Fruit fly (Drosophila melanogaster) whole organism, embryonic: ENCODE measurements around the gene CG6041.

Source experiments
- Adf1 ChIP-seq: fragments of 200-800 bp; sonication (Bioruptor generic); IDR thresholded peaks from 2 replicates; pipeline ENCODE4 v1.3.6; 2022; ENCODE audit warnings: missing biosample characterization, missing genetic modification characterization
- CG10267 ChIP-seq: fragments of 200-800 bp; sonication (Bioruptor generic); optimal IDR thresholded peaks from 2 replicates; lab custom pipeline; 2018; ENCODE audit warnings: missing biosample characterization, mild to moderate bottlenecking, missing genetic modification characterization, moderate library complexity
- CG10431 ChIP-seq: fragments of 200-800 bp; sonication (Bioruptor generic); optimal IDR thresholded peaks from 3 replicates; lab custom pipeline; 2018; ENCODE audit warnings: missing biosample characterization, mild to moderate bottlenecking, missing genetic modification characterization
- CG12219 ChIP-seq: fragments of 200-800 bp; sonication (Bioruptor generic); optimal IDR thresholded peaks from 3 replicates; lab custom pipeline; 2018; ENCODE audit warnings: missing biosample characterization, mild to moderate bottlenecking, missing genetic modification characterization
- CG12236 ChIP-seq: fragments of 200-800 bp; sonication (Bioruptor generic); optimal IDR thresholded peaks from 2 replicates; lab custom pipeline; 2016; ENCODE audit warnings: missing biosample characterization, missing genetic modification characterization
- CG15696 ChIP-seq: fragments of 200-800 bp; sonication (Bioruptor generic); optimal IDR thresholded peaks from 2 replicates; lab custom pipeline; 2019; ENCODE audit warnings: missing biosample characterization, mild to moderate bottlenecking, missing genetic modification characterization, moderate library complexity
- CG2199 ChIP-seq: fragments of 200-800 bp; sonication (Bioruptor generic); IDR thresholded peaks from 3 replicates; pipeline ENCODE4 v1.3.6; 2022; ENCODE audit warnings: missing biosample characterization, missing genetic modification characterization
- CG4854 ChIP-seq: fragments of 200-800 bp; sonication (Bioruptor generic); optimal IDR thresholded peaks from 2 replicates; lab custom pipeline; 2016; ENCODE audit warnings: missing biosample characterization, missing genetic modification characterization, inconsistent platforms
- CG6175 ChIP-seq: fragments of 200-800 bp; sonication (Bioruptor generic); IDR thresholded peaks from 3 replicates; pipeline ENCODE4 v1.3.6; 2022; ENCODE audit warnings: missing biosample characterization, missing genetic modification characterization
- CG6683 ChIP-seq: fragments of 200-800 bp; sonication (Bioruptor generic); optimal IDR thresholded peaks from 2 replicates; lab custom pipeline; 2017; ENCODE audit warnings: missing biosample characterization, mild to moderate bottlenecking, missing genetic modification characterization, missing genetic modification reagents
- CG6689 ChIP-seq: fragments of 200-800 bp; sonication (Bioruptor generic); IDR thresholded peaks from 2 replicates; pipeline ENCODE4 v1.3.6; 2022; ENCODE audit warnings: missing biosample characterization, missing genetic modification characterization
- CG7372 ChIP-seq: fragments of 200-800 bp; sonication (Bioruptor generic); IDR thresholded peaks from 2 replicates; pipeline ENCODE4 v1.3.6; 2022; ENCODE audit warnings: missing biosample characterization, missing genetic modification characterization
- CG7928 ChIP-seq: fragments of 200-800 bp; sonication (Bioruptor generic); optimal IDR thresholded peaks from 2 replicates; lab custom pipeline; 2017; ENCODE audit warnings: missing biosample characterization, mild to moderate bottlenecking, missing genetic modification characterization
- CG7963 ChIP-seq: fragments of 200-800 bp; sonication (Bioruptor generic); IDR thresholded peaks from 3 replicates; pipeline ENCODE4 v1.3.6; 2022; ENCODE audit warnings: missing biosample characterization, missing genetic modification characterization; ENCODE audit not compliant: partially characterized antibody
- CG7987 ChIP-seq: fragments of 200-800 bp; sonication (Bioruptor generic); optimal IDR thresholded peaks from 2 replicates; lab custom pipeline; 2018; ENCODE audit warnings: missing biosample characterization, mild to moderate bottlenecking, missing genetic modification characterization, moderate library complexity
- CG8388 ChIP-seq: fragments of 200-800 bp; sonication (Bioruptor generic); optimal IDR thresholded peaks from 2 replicates; lab custom pipeline; 2019; ENCODE audit warnings: missing biosample characterization, mild to moderate bottlenecking, missing genetic modification characterization, moderate library complexity
- CG8924 ChIP-seq: fragments of 200-800 bp; optimal IDR thresholded peaks from 3 replicates; lab custom pipeline; 2019; ENCODE audit warnings: missing biosample characterization, mild to moderate bottlenecking, missing genetic modification characterization, moderate library complexity
- Dek ChIP-seq: fragments of 200-800 bp; sonication (Bioruptor generic); optimal IDR thresholded peaks from 3 replicates; lab custom pipeline; 2019; ENCODE audit warnings: missing biosample characterization, mild to moderate bottlenecking, missing genetic modification characterization, moderate library complexity
- Dip3 ChIP-seq: fragments of 200-800 bp; sonication (Bioruptor generic); optimal IDR thresholded peaks from 3 replicates; lab custom pipeline; 2016; ENCODE audit warnings: missing biosample characterization, missing genetic modification characterization
- Fer3 ChIP-seq: fragments of 200-800 bp; sonication (Bioruptor generic); optimal IDR thresholded peaks from 2 replicates; lab custom pipeline; 2018; ENCODE audit warnings: missing biosample characterization, mild to moderate bottlenecking, missing genetic modification characterization, moderate library complexity
- H2.0 ChIP-seq: fragments of 200-800 bp; sonication (Bioruptor generic); IDR thresholded peaks from 2 replicates; pipeline ENCODE4 v1.3.6; 2022; ENCODE audit warnings: missing biosample characterization, missing genetic modification characterization
- HmgD ChIP-seq: fragments of 200-800 bp; sonication (Bioruptor generic); optimal IDR thresholded peaks from 3 replicates; lab custom pipeline; 2016; ENCODE audit warnings: missing biosample characterization, missing genetic modification characterization
- Jarid2 ChIP-seq: fragments of 200-800 bp; sonication (Bioruptor generic); optimal IDR thresholded peaks from 3 replicates; lab custom pipeline; 2017; ENCODE audit warnings: mild to moderate bottlenecking, missing biosample characterization, missing genetic modification reagents, missing genetic modification characterization
- Lhr ChIP-seq: fragments of 200-800 bp; sonication (Bioruptor generic); optimal IDR thresholded peaks from 3 replicates; lab custom pipeline; 2017; ENCODE audit warnings: mild to moderate bottlenecking, missing biosample characterization, missing genetic modification reagents, missing genetic modification characterization
- MBD-R2 ChIP-seq: fragments of 200-800 bp; sonication (Bioruptor generic); IDR thresholded peaks from 2 replicates; pipeline ENCODE4 v1.3.6; 2022; ENCODE audit warnings: missing biosample characterization, missing genetic modification characterization
- MESR4 ChIP-seq: fragments of 200-800 bp; sonication (Bioruptor generic); optimal IDR thresholded peaks from 2 replicates; lab custom pipeline; 2018; ENCODE audit warnings: missing biosample characterization, mild to moderate bottlenecking, missing genetic modification characterization, moderate library complexity
- Myb ChIP-seq: fragments of 200-800 bp; sonication (Bioruptor generic); optimal IDR thresholded peaks from 2 replicates; lab custom pipeline; 2016; ENCODE audit warnings: missing biosample characterization, missing genetic modification characterization
- NfI ChIP-seq: fragments of 200-800 bp; sonication (Bioruptor generic); optimal IDR thresholded peaks from 3 replicates; lab custom pipeline; 2018; ENCODE audit warnings: missing biosample characterization, mild to moderate bottlenecking, missing genetic modification characterization, moderate library complexity
- Six4 ChIP-seq: fragments of 200-800 bp; sonication (Bioruptor generic); optimal IDR thresholded peaks from 2 replicates; lab custom pipeline; 2016; ENCODE audit warnings: missing biosample characterization, missing genetic modification characterization
- Sox102F ChIP-seq: fragments of 200-800 bp; sonication (Bioruptor generic); optimal IDR thresholded peaks from 2 replicates; lab custom pipeline; 2018; ENCODE audit warnings: missing biosample characterization, mild to moderate bottlenecking, missing genetic modification characterization, moderate library complexity
- Trl ChIP-seq, 3 experiments: fragments of >200 bp in 2 of 3; fragments of 200-800 bp in 1 of 3; sonication (Bioruptor generic) in 1 of 3; optimal IDR thresholded peaks; 2 replicates in 1 of 3; 3 replicates in 2 of 3; lab custom pipeline; 2016 to 2017; ENCODE audit warnings: missing biosample characterization in 1 of 3, missing genetic modification characterization in 1 of 3
- ara ChIP-seq: fragments of 200-800 bp; sonication (Bioruptor generic); IDR thresholded peaks from 2 replicates; pipeline ENCODE4 v1.3.6; 2022; ENCODE audit warnings: missing biosample characterization, missing genetic modification characterization
- caup ChIP-seq: fragments of 200-800 bp; sonication (Bioruptor generic); optimal IDR thresholded peaks from 3 replicates; lab custom pipeline; 2017; ENCODE audit warnings: missing biosample characterization, mild to moderate bottlenecking, missing genetic modification characterization, moderate library complexity; ENCODE audit not compliant: severe bottlenecking
- chn ChIP-seq: fragments of 200-800 bp; sonication (Bioruptor generic); optimal IDR thresholded peaks from 2 replicates; lab custom pipeline; 2016; ENCODE audit warnings: missing biosample characterization, missing genetic modification characterization
- ewg ChIP-seq: fragments of 200-800 bp; sonication (Bioruptor generic); optimal IDR thresholded peaks from 3 replicates; lab custom pipeline; 2017; ENCODE audit warnings: mild to moderate bottlenecking, missing biosample characterization, missing genetic modification reagents, missing genetic modification characterization
- exex ChIP-seq: fragments of 200-800 bp; sonication (Bioruptor generic); optimal IDR thresholded peaks from 4 replicates; lab custom pipeline; 2018; ENCODE audit warnings: missing biosample characterization, mild to moderate bottlenecking, missing genetic modification characterization, moderate library complexity
- grau ChIP-seq: fragments of 200-800 bp; optimal IDR thresholded peaks from 3 replicates; lab custom pipeline; 2019; ENCODE audit warnings: missing biosample characterization, mild to moderate bottlenecking, missing genetic modification characterization, moderate library complexity
- gsb ChIP-seq: fragments of 200-800 bp; sonication (Bioruptor generic); IDR thresholded peaks from 2 replicates; pipeline ENCODE4 v1.3.6; 2022; ENCODE audit warnings: missing biosample characterization, missing genetic modification characterization
- her ChIP-seq: fragments of 200-800 bp; sonication (Bioruptor generic); optimal IDR thresholded peaks from 2 replicates; lab custom pipeline; 2016; ENCODE audit warnings: missing biosample characterization, missing genetic modification characterization
- kay ChIP-seq: fragments of 200-800 bp; sonication (Bioruptor generic); optimal IDR thresholded peaks from 2 replicates; lab custom pipeline; 2016; ENCODE audit warnings: missing biosample characterization, missing genetic modification characterization
- onecut ChIP-seq: fragments of 200-800 bp; sonication (Bioruptor generic); IDR thresholded peaks from 2 replicates; pipeline ENCODE4 v1.3.6; 2022; ENCODE audit warnings: missing biosample characterization, missing genetic modification characterization
- org-1 ChIP-seq: fragments of 200-800 bp; sonication (Bioruptor generic); optimal IDR thresholded peaks from 2 replicates; lab custom pipeline; 2017; ENCODE audit warnings: missing biosample characterization, missing genetic modification characterization
- pita ChIP-seq: fragments of 200-800 bp; sonication (Bioruptor generic); optimal IDR thresholded peaks from 2 replicates; lab custom pipeline; 2017; ENCODE audit warnings: missing biosample characterization, mild to moderate bottlenecking, missing genetic modification characterization
- repo ChIP-seq: fragments of 200-800 bp; sonication (Bioruptor generic); optimal IDR thresholded peaks from 2 replicates; lab custom pipeline; 2016; ENCODE audit warnings: missing biosample characterization, missing genetic modification characterization
- row ChIP-seq: fragments of 200-800 bp; sonication (Bioruptor generic); IDR thresholded peaks from 3 replicates; pipeline ENCODE4 v1.3.6; 2022; ENCODE audit warnings: missing biosample characterization, missing genetic modification characterization
- salm ChIP-seq: fragments of 200-800 bp; sonication (Bioruptor generic); optimal IDR thresholded peaks from 2 replicates; lab custom pipeline; 2018; ENCODE audit warnings: missing biosample characterization, mild to moderate bottlenecking, missing genetic modification characterization
- shn ChIP-seq: fragments of 200-800 bp; sonication (Bioruptor generic); optimal IDR thresholded peaks from 3 replicates; lab custom pipeline; 2016; ENCODE audit warnings: missing biosample characterization, missing genetic modification characterization
- sisA ChIP-seq: fragments of 200-800 bp; sonication (Bioruptor generic); IDR thresholded peaks from 2 replicates; pipeline ENCODE4 v1.3.6; 2022; ENCODE audit warnings: missing biosample characterization, missing genetic modification characterization
- stc ChIP-seq: fragments of 200-800 bp; sonication (Bioruptor generic); IDR thresholded peaks from 2 replicates; pipeline ENCODE4 v1.3.6; 2022; ENCODE audit warnings: missing biosample characterization, missing genetic modification characterization

Gene CG6041

DNA sequence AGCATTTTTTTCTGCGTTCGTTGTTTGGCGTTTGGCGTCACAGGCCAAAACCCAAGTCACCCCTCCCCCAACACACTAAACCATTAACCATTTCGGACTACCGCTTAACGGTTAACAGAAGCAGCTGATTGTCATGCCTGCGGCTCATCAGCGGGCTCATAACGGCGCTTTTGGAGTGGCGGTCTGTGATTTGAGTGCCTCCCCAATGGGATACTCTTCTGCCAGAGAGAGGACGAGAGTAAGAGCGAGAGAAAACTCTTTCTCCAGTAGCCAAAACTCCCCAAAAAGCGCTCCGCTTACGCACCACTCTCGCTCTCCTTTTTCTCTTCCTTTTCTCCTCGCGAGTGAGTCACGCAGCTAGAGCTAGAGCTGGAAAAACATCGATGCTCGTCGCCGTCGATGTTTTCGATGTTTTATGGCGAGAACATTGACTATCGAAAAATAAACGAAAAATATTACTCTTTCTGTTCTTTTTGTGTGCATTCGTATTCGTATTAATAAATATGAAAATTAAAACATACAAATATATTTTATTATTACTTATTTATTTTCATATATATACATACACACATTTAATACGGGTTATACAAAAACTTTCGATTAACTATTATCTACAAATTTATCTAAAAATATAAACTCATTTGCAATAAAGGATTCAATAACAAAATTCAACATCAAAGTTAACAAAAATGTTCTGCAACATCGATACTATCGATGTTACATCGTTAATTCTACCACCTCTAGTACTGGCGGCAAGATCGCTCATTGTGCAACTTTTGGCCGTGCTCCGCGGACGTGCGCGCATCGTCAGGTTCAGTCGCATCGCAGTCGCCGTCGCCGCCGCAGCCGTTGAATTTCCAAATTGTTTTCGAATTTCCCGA is 17.8 kb downstream of the CG6041 start, which contains the start of gene Grip (continued):
- TF ChIP-seq Dek (tag; lab: Kevin White, UChicago) (no peak), Adf1 (GFP tag; lab: Robert Waterston, UW) (0 out of 2 replicates have a peak, but pooled peaks have one; percentile 8), gsb (GFP tag; lab: Robert Waterston, UW) (no peak), CG8924 (tag; lab: Kevin White, UChicago) (peak; percentile 51), salm (tag; lab: Kevin White, UChicago) (no peak), sisA (no peak), Lhr (GFP tag; lab: Kevin White, UChicago) (no peak), Myb (GFP tag; lab: Kevin White, UChicago) (no peak), MBD-R2 (GFP tag; lab: Robert Waterston, UW) (no peak), caup (GFP tag; lab: Kevin White, UChicago) (no peak), shn (no peak), CG6683 (GFP tag; lab: Kevin White, UChicago) (no peak), Trl (optimal IDR thresholded peaks at IDR 0.05; lab: Kevin White, UChicago) (peak; percentile 58 to 84), Trl (GFP tag; optimal IDR thresholded peaks at IDR 0.05; lab: Kevin White, UChicago) (no peak), NfI (no peak), ewg (no peak), exex (no peak), chn (no peak), CG6175 (GFP tag; lab: Robert Waterston, UW) (no peak), CG12219 (no peak), MESR4 (GFP tag; lab: Kevin White, UChicago) (no peak), CG12236 (GFP tag; lab: Kevin White, UChicago) (no peak), CG2199 (no peak), Jarid2 (GFP tag; lab: Kevin White, UChicago) (peak; percentile 62), CG6689 (no peak), H2.0 (GFP tag; lab: Robert Waterston, UW) (0 out of 2 replicates have a peak, but pooled peaks have one; percentile 13), org-1 (GFP tag; lab: Kevin White, UChicago) (no peak), Dip3 (GFP tag; lab: Kevin White, UChicago) (no peak), Fer3 (tag; lab: Kevin White, UChicago) (no peak), CG7963 (GFP tag; lab: Robert Waterston, UW) (0 out of 3 replicates have a peak, but pooled peaks have one; percentile 30), CG10267 (tag; lab: Kevin White, UChicago) (peak; percentile 52), CG4854 (GFP tag; lab: Kevin White, UChicago) (no peak), HmgD (GFP tag; lab: Kevin White, UChicago) (no peak), CG7987 (GFP tag; lab: Kevin White, UChicago) (no peak), CG7372 (GFP tag; lab: Robert Waterston, UW) (no peak), grau (tag; lab: Kevin White, UChicago) (peak; percentile 48), ara (GFP tag; lab: Robert Waterston, UW) (no peak), kay (peak; percentile 73), onecut (GFP tag; lab: Robert Waterston, UW) (no peak), her (peak; percentile 93), Six4 (GFP tag; lab: Kevin White, UChicago) (no peak), repo (GFP tag; lab: Kevin White, UChicago) (no peak), pita (GFP tag; lab: Kevin White, UChicago) (no peak), CG10431 (GFP tag; lab: Kevin White, UChicago) (no peak), CG7928 (GFP tag; lab: Kevin White, UChicago) (no peak), CG8388 (GFP tag; lab: Kevin White, UChicago) (peak; percentile 30), Sox102F (GFP tag; lab: Kevin White, UChicago) (peak; percentile 41), stc (GFP tag; lab: Robert Waterston, UW) (no peak), row (peak; percentile 72), CG15696 (tag; lab: Kevin White, UChicago) (peak; percentile 50)
